Fruit fly (Drosophila melanogaster) whole organism, prepupa: ENCODE data around the gene CG33160.

Source experiments
- Blimp-1 ChIP-seq: fragments of 200-800 bp; sonication (Bioruptor generic); optimal IDR thresholded peaks from 3 replicates; lab custom pipeline; 2017; ENCODE audit warnings: missing biosample characterization, missing genetic modification characterization, mild to moderate bottlenecking, moderate library complexity, missing genetic modification reagents
- CG10631 ChIP-seq: fragments of 200-800 bp; sonication (Bioruptor generic); optimal IDR thresholded peaks from 2 replicates; lab custom pipeline; 2016; ENCODE audit warnings: missing biosample characterization, missing genetic modification characterization
- CG11762 ChIP-seq: fragments of 200-800 bp; sonication (Bioruptor generic); optimal IDR thresholded peaks from 3 replicates; lab custom pipeline; 2016; ENCODE audit warnings: missing biosample characterization, missing genetic modification characterization; ENCODE audit not compliant: insufficient read depth
- CG16779 ChIP-seq: fragments of 200-800 bp; sonication (Bioruptor generic); optimal IDR thresholded peaks from 3 replicates; lab custom pipeline; 2017; ENCODE audit warnings: missing biosample characterization, mild to moderate bottlenecking, missing genetic modification characterization
- CG31627 ChIP-seq: fragments of 200-800 bp; sonication (Bioruptor generic); optimal IDR thresholded peaks from 3 replicates; lab custom pipeline; 2016; ENCODE audit warnings: missing biosample characterization, missing genetic modification characterization
- CG34406 ChIP-seq: fragments of 200-800 bp; sonication (Bioruptor generic); optimal IDR thresholded peaks from 3 replicates; lab custom pipeline; 2016; ENCODE audit warnings: missing biosample characterization, missing genetic modification characterization
- CG3919 ChIP-seq: fragments of 200-800 bp; sonication (Bioruptor generic); optimal IDR thresholded peaks from 3 replicates; lab custom pipeline; 2016; ENCODE audit warnings: missing biosample characterization, missing genetic modification characterization
- CG4318 ChIP-seq: fragments of 200-800 bp; sonication (Bioruptor generic); optimal IDR thresholded peaks from 3 replicates; lab custom pipeline; 2017; ENCODE audit warnings: missing biosample characterization, mild to moderate bottlenecking, missing genetic modification characterization
- CG6163 ChIP-seq: fragments of 200-800 bp; sonication (Bioruptor generic); IDR thresholded peaks from 3 replicates; pipeline ENCODE4 v1.3.6; 2022; ENCODE audit warnings: missing biosample characterization, missing genetic modification characterization
- CG6276 ChIP-seq: fragments of 200-800 bp; sonication (Bioruptor generic); optimal IDR thresholded peaks from 2 replicates; lab custom pipeline; 2017; ENCODE audit warnings: missing biosample characterization, mild to moderate bottlenecking, missing genetic modification characterization
- CG6808 ChIP-seq: fragments of 200-800 bp; sonication (Bioruptor generic); optimal IDR thresholded peaks from 3 replicates; lab custom pipeline; 2017; ENCODE audit warnings: missing biosample characterization, missing genetic modification characterization, mild to moderate bottlenecking, moderate library complexity, missing genetic modification reagents
- CG6854 ChIP-seq: fragments of 200-800 bp; sonication (Bioruptor generic); optimal IDR thresholded peaks from 2 replicates; lab custom pipeline; 2017; ENCODE audit warnings: missing biosample characterization, mild to moderate bottlenecking, missing genetic modification characterization
- CG7368 ChIP-seq: fragments of 200-800 bp; sonication (Bioruptor generic); optimal IDR thresholded peaks from 3 replicates; lab custom pipeline; 2016; ENCODE audit warnings: missing biosample characterization, missing genetic modification characterization
- CG8632 ChIP-seq: fragments of 200-800 bp; sonication (Bioruptor generic); optimal IDR thresholded peaks from 3 replicates; lab custom pipeline; 2016; ENCODE audit warnings: missing biosample characterization, missing genetic modification characterization
- CG9139 ChIP-seq: fragments of 200-800 bp; sonication (Bioruptor generic); optimal IDR thresholded peaks from 3 replicates; lab custom pipeline; 2017; ENCODE audit warnings: missing biosample characterization, mild to moderate bottlenecking, missing genetic modification characterization
- Eip75B ChIP-seq: fragments of 200-800 bp; sonication (Bioruptor generic); optimal IDR thresholded peaks from 3 replicates; lab custom pipeline; 2016; ENCODE audit warnings: missing biosample characterization, missing genetic modification characterization
- Eip78C ChIP-seq: fragments of 200-800 bp; sonication (Bioruptor generic); peaks from one replicate; lab custom pipeline; 2016; ENCODE audit warnings: missing biosample characterization, missing genetic modification characterization
- Eip93F ChIP-seq: fragments of 200-800 bp; sonication (Bioruptor generic); optimal IDR thresholded peaks from 2 replicates; lab custom pipeline; 2016; ENCODE audit warnings: missing biosample characterization, mild to moderate bottlenecking, missing genetic modification characterization
- Ets21C ChIP-seq: fragments of 200-800 bp; sonication (Bioruptor generic); optimal IDR thresholded peaks from 3 replicates; lab custom pipeline; 2016; ENCODE audit warnings: missing biosample characterization, missing genetic modification characterization
- Ets96B ChIP-seq: fragments of 200-800 bp; optimal IDR thresholded peaks from 2 replicates; lab custom pipeline; 2019; ENCODE audit warnings: missing biosample characterization, mild to moderate bottlenecking, missing genetic modification characterization, moderate library complexity
- Gug ChIP-seq: fragments of 200-800 bp; sonication (Bioruptor generic); IDR thresholded peaks from 2 replicates; pipeline ENCODE4 v1.3.6; 2022; ENCODE audit warnings: missing biosample characterization, missing genetic modification characterization
- Hr39 ChIP-seq: fragments of 200-800 bp; sonication (Bioruptor generic); optimal IDR thresholded peaks from 2 replicates; lab custom pipeline; 2016; ENCODE audit warnings: missing biosample characterization, missing genetic modification characterization
- Hr4 ChIP-seq: fragments of 200-800 bp; sonication (Bioruptor generic); optimal IDR thresholded peaks from 3 replicates; lab custom pipeline; 2016; ENCODE audit warnings: missing biosample characterization, missing genetic modification characterization
- Met ChIP-seq: fragments of 200-800 bp; sonication (Bioruptor generic); optimal IDR thresholded peaks from 3 replicates; lab custom pipeline; 2016; ENCODE audit warnings: missing biosample characterization, missing genetic modification characterization
- OdsH ChIP-seq: fragments of 200-800 bp; sonication (Bioruptor generic); optimal IDR thresholded peaks from 3 replicates; lab custom pipeline; 2016; ENCODE audit warnings: missing biosample characterization, missing genetic modification characterization
- Smox ChIP-seq: fragments of 200-800 bp; sonication (Bioruptor generic); optimal IDR thresholded peaks from 3 replicates; lab custom pipeline; 2016; ENCODE audit warnings: missing biosample characterization, missing genetic modification characterization
- Sox102F ChIP-seq: fragments of 200-800 bp; sonication (Bioruptor generic); optimal IDR thresholded peaks from 2 replicates; lab custom pipeline; 2016; ENCODE audit warnings: missing biosample characterization, mild to moderate bottlenecking, missing genetic modification characterization
- Sox14 ChIP-seq: fragments of 200-800 bp; sonication (Bioruptor generic); optimal IDR thresholded peaks from 3 replicates; lab custom pipeline; 2016; ENCODE audit warnings: missing biosample characterization, missing genetic modification characterization
- Sox15 ChIP-seq: fragments of 200-800 bp; sonication (Bioruptor generic); optimal IDR thresholded peaks from 3 replicates; lab custom pipeline; 2016; ENCODE audit warnings: missing biosample characterization, missing genetic modification characterization
- achi ChIP-seq: fragments of 200-800 bp; sonication (Bioruptor generic); optimal IDR thresholded peaks from 3 replicates; lab custom pipeline; 2016; ENCODE audit warnings: missing biosample characterization, missing genetic modification characterization
- cyc ChIP-seq: fragments of 200-800 bp; sonication (Bioruptor generic); optimal IDR thresholded peaks from 3 replicates; lab custom pipeline; 2016; ENCODE audit warnings: missing biosample characterization, missing genetic modification characterization
- dac ChIP-seq: fragments of 200-800 bp; sonication (Bioruptor generic); optimal IDR thresholded peaks from 2 replicates; lab custom pipeline; 2017; ENCODE audit warnings: missing biosample characterization, mild to moderate bottlenecking, missing genetic modification characterization
- dsx ChIP-seq: fragments of 200-800 bp; optimal IDR thresholded peaks from 3 replicates; lab custom pipeline; 2019; ENCODE audit warnings: missing biosample characterization, mild to moderate bottlenecking, missing genetic modification characterization, moderate library complexity; ENCODE audit not compliant: poor library complexity, severe bottlenecking
- eg ChIP-seq: fragments of 200-800 bp; sonication (Bioruptor generic); IDR thresholded peaks from 3 replicates; pipeline ENCODE4 v1.3.6; 2022; ENCODE audit warnings: missing biosample characterization, missing genetic modification characterization
- esn ChIP-seq: fragments of 200-800 bp; sonication (Bioruptor generic); optimal IDR thresholded peaks from 2 replicates; lab custom pipeline; 2016; ENCODE audit warnings: missing biosample characterization, mild to moderate bottlenecking, missing genetic modification characterization, moderate library complexity
- fd59A ChIP-seq: fragments of 200-800 bp; sonication (Bioruptor generic); optimal IDR thresholded peaks from 2 replicates; lab custom pipeline; 2017; ENCODE audit warnings: missing biosample characterization, mild to moderate bottlenecking, missing genetic modification characterization, missing genetic modification reagents
- fkh ChIP-seq: fragments of 200-800 bp; sonication (Bioruptor generic); optimal IDR thresholded peaks from 3 replicates; lab custom pipeline; 2017; ENCODE audit warnings: missing biosample characterization, mild to moderate bottlenecking, missing genetic modification characterization, moderate library complexity
- lz ChIP-seq: fragments of 200-800 bp; sonication (Bioruptor generic); optimal IDR thresholded peaks from 3 replicates; lab custom pipeline; 2016; ENCODE audit warnings: missing biosample characterization, missing genetic modification characterization
- net ChIP-seq: fragments of 200-800 bp; sonication (Bioruptor generic); optimal IDR thresholded peaks from 3 replicates; lab custom pipeline; 2016; ENCODE audit warnings: missing biosample characterization, missing genetic modification characterization
- pdm3 ChIP-seq: fragments of 200-800 bp; sonication (Bioruptor generic); optimal IDR thresholded peaks from 3 replicates; lab custom pipeline; 2016; ENCODE audit warnings: missing biosample characterization, missing genetic modification characterization
- salr ChIP-seq, 2 experiments: fragments of 200-800 bp; sonication (Bioruptor generic); optimal IDR thresholded peaks; 3 replicates each; lab custom pipeline; 2016 to 2018; ENCODE audit warnings: missing biosample characterization in 2 of 2, missing genetic modification characterization in 2 of 2, mild to moderate bottlenecking in 1 of 2
- spab ChIP-seq: fragments of 200-800 bp; sonication (Bioruptor generic); optimal IDR thresholded peaks from 2 replicates; lab custom pipeline; 2017; ENCODE audit warnings: missing biosample characterization, mild to moderate bottlenecking, missing genetic modification characterization, missing genetic modification reagents
- ss ChIP-seq, 2 experiments: fragments of 200-800 bp; sonication (Bioruptor generic); optimal IDR thresholded peaks; 2 replicates in 1 of 2; 3 replicates in 1 of 2; lab custom pipeline; 2017 to 2018; ENCODE audit warnings: mild to moderate bottlenecking in 2 of 2, missing biosample characterization in 2 of 2, missing genetic modification characterization in 2 of 2, moderate library complexity in 1 of 2
- svp ChIP-seq: fragments of 200-800 bp; sonication (Bioruptor generic); peaks from one replicate; lab custom pipeline; 2016; ENCODE audit warnings: missing biosample characterization, missing genetic modification characterization
- topi ChIP-seq: fragments of 200-800 bp; sonication (Bioruptor generic); optimal IDR thresholded peaks from 3 replicates; lab custom pipeline; 2016; ENCODE audit warnings: missing biosample characterization, missing genetic modification characterization
- vri ChIP-seq: fragments of 200-800 bp; sonication (Bioruptor generic); optimal IDR thresholded peaks from 3 replicates; lab custom pipeline; 2016; ENCODE audit warnings: missing biosample characterization, mild to moderate bottlenecking, missing genetic modification characterization

CG33160 gene

dm6 chr3L:3198447-3199402 lies 7.4 kb downstream of the CG33160 start, which contains the start of the genes CG32276 and gry (continued):
- peak; percentile 81 for TF ChIP-seq cyc (GFP tag; lab: Kevin White, UChicago)
- TF ChIP-seq CG10631 (GFP tag; lab: Kevin White, UChicago): no peak
- TF ChIP-seq esn (GFP tag; lab: Kevin White, UChicago): peak; percentile 77
- TF ChIP-seq net: no peak
- TF ChIP-seq lz (GFP tag; lab: Kevin White, UChicago): peak; percentile 85
- TF ChIP-seq CG8632 (GFP tag; lab: Kevin White, UChicago): no peak
- peak; percentile 75 for TF ChIP-seq Sox102F (GFP tag; lab: Kevin White, UChicago)
- peak; percentile 64 for TF ChIP-seq CG11762
- TF ChIP-seq eg (GFP tag; lab: Robert Waterston, UW): peak; percentile 72
- no peak for TF ChIP-seq salr (GFP tag; optimal IDR thresholded peaks at IDR 0.05; lab: Kevin White, UChicago)
- peak; percentile 84 for TF ChIP-seq CG3919 (GFP tag; lab: Kevin White, UChicago)
- no peak for TF ChIP-seq dsx (GFP tag; lab: Kevin White, UChicago)
- no peak for TF ChIP-seq dac
- TF ChIP-seq fd59A (GFP tag; lab: Kevin White, UChicago): peak; percentile 11
- no peak for TF ChIP-seq OdsH (GFP tag; lab: Kevin White, UChicago)
- TF ChIP-seq CG6163 (GFP tag; lab: Robert Waterston, UW): peak; percentile 65
- TF ChIP-seq CG9139: no peak
- peak; percentile 34 for TF ChIP-seq CG16779
- TF ChIP-seq Gug (GFP tag; lab: Robert Waterston, UW): 0 out of 2 replicates have a peak, but pooled peaks have one; percentile 27
- no peak for TF ChIP-seq Smox (GFP tag; lab: Kevin White, UChicago)
- TF ChIP-seq CG31627 (GFP tag; lab: Kevin White, UChicago): peak; percentile 78
- no peak for TF ChIP-seq CG4318 (GFP tag; lab: Kevin White, UChicago)

dm6 chr3L:3197464-3197863 lies 8.7 kb downstream of the CG33160 start, which contains the start of gene CG14966:
CG14966 (minus strand) TSS chr3L:3197631.
- TF ChIP-seq svp (GFP tag; lab: Kevin White, UChicago): peak; percentile 65
- peak; percentile 3 for TF ChIP-seq CG6808 (GFP tag; lab: Kevin White, UChicago)
- peak; percentile 20 for TF ChIP-seq Hr39 (GFP tag; lab: Kevin White, UChicago)
- TF ChIP-seq Smox (GFP tag; lab: Kevin White, UChicago): peak; percentile 31
- TF ChIP-seq Met (GFP tag; lab: Kevin White, UChicago): no peak
- peak; percentile 38 for TF ChIP-seq lz (GFP tag; lab: Kevin White, UChicago)
- no peak for TF ChIP-seq vri (GFP tag; lab: Kevin White, UChicago)
- TF ChIP-seq Ets21C: peak; percentile 5
- TF ChIP-seq CG7368 (GFP tag; lab: Kevin White, UChicago): no peak
- TF ChIP-seq CG4318 (GFP tag; lab: Kevin White, UChicago): no peak
- TF ChIP-seq Eip78C (GFP tag; lab: Kevin White, UChicago): peak; percentile 56
- TF ChIP-seq cyc (GFP tag; lab: Kevin White, UChicago): peak; percentile 17
- peak; percentile 29 for TF ChIP-seq Sox14 (GFP tag; lab: Kevin White, UChicago)
- peak; percentile 28 for TF ChIP-seq CG31627 (GFP tag; lab: Kevin White, UChicago)
- TF ChIP-seq CG6854: peak; percentile 26
- TF ChIP-seq topi (GFP tag; lab: Kevin White, UChicago): peak; percentile 33
- peak; percentile 45 for TF ChIP-seq esn (GFP tag; lab: Kevin White, UChicago)
- peak; percentile 9 for TF ChIP-seq dsx (GFP tag; lab: Kevin White, UChicago)
- TF ChIP-seq ss (GFP tag; optimal IDR thresholded peaks at IDR 0.05; lab: Kevin White, UChicago): peak in 1 of 2 experiments; percentile 23
- peak; percentile 26 for TF ChIP-seq pdm3 (GFP tag; lab: Kevin White, UChicago)
- no peak for TF ChIP-seq CG6276 (GFP tag; lab: Kevin White, UChicago)
- TF ChIP-seq achi (GFP tag; lab: Kevin White, UChicago): no peak
- no peak for TF ChIP-seq Sox15 (GFP tag; lab: Kevin White, UChicago)
- no peak for TF ChIP-seq Blimp-1
- no peak for TF ChIP-seq spab (GFP tag; lab: Kevin White, UChicago)
- no peak for TF ChIP-seq Eip93F (GFP tag; lab: Kevin White, UChicago)
- TF ChIP-seq salr (GFP tag; optimal IDR thresholded peaks at IDR 0.05; lab: Kevin White, UChicago): no peak
- TF ChIP-seq CG6163 (GFP tag; lab: Robert Waterston, UW): no peak
- no peak for TF ChIP-seq Hr4
- TF ChIP-seq CG10631 (GFP tag; lab: Kevin White, UChicago): no peak
- TF ChIP-seq Ets96B (tag; lab: Kevin White, UChicago): no peak
- TF ChIP-seq Gug (GFP tag; lab: Robert Waterston, UW): no peak
- no peak for TF ChIP-seq Eip75B (GFP tag; lab: Kevin White, UChicago)
- TF ChIP-seq CG34406 (GFP tag; lab: Kevin White, UChicago): no peak
- TF ChIP-seq fkh (GFP tag; lab: Kevin White, UChicago): no peak
